Worm (Caenorhabditis elegans) whole organism, young adult: ENCODE data around the gene eif-1.A.

Experiments used
- F23B12.7 ChIP-seq: sonication (generic microtip); optimal IDR thresholded peaks from 2 replicates; lab custom pipeline; 2017; ENCODE audit warnings: missing genetic modification characterization, mild to moderate bottlenecking, missing compliant biosample characterization, antibody characterized with exemption, moderate library complexity; ENCODE audit not compliant: insufficient read depth
- F33H1.4 ChIP-seq: fragments of 200-800 bp; sonication (Bioruptor generic); IDR thresholded peaks from 2 replicates; pipeline ENCODE4 v1.3.6; 2022; ENCODE audit warnings: missing genetic modification reagents, missing genetic modification characterization, missing compliant biosample characterization
- attf-6 ChIP-seq: fragments of 200-800 bp; sonication (Bioruptor generic); IDR thresholded peaks from 2 replicates; pipeline ENCODE4 v1.3.6; 2022; ENCODE audit warnings: missing genetic modification reagents, missing genetic modification characterization, missing compliant biosample characterization
- ceh-58 ChIP-seq: fragments of 200-800 bp; sonication (Bioruptor generic); IDR thresholded peaks from 2 replicates; pipeline ENCODE4 v1.3.6; 2022; ENCODE audit warnings: missing genetic modification characterization, missing compliant biosample characterization
- unc-62 ChIP-seq: fragments of 150-350 bp; optimal IDR thresholded peaks from 2 replicates; lab custom pipeline; 2014; ENCODE audit warnings: missing biosample characterization, missing genetic modification reagents, missing genetic modification characterization

DNA sequence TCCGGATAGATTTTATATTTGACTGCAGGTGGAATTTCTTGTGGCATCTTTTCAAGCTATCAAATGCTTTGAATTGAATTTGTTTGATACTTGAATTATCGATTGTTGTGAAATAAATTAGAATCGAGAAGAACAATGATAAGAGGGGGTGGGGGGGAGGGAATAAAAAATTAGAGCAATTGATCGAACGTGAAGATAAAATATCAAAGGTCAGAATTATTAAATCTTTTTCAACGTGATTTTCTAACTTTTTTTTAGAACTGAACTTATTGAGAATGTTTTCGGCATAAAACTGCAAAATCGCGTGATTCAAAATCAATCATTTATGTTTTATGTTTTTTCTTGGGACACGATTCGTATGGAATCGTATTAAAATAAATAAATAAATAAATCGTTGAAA lies 16.5 kb downstream of the eif-1.A start, which contains the start of gene mpz-4:
- no peak for TF ChIP-seq F33H1.4
- no peak for TF ChIP-seq attf-6 (GFP tag; lab: Robert Waterston, UW)
- no peak for TF ChIP-seq ceh-58 (GFP tag; lab: Robert Waterston, UW)
- TF ChIP-seq unc-62: no peak
- TF ChIP-seq F23B12.7: no peak
